Worm (Caenorhabditis elegans) whole organism, L3 larva: ENCODE measurements around the gene ugt-43.
A peak's percentile ranks its signal among the peaks of the same experiment; 100 is the strongest.

ENCODE experiments used
- R02D3.7 ChIP-seq: fragments of 150-350 bp; optimal IDR thresholded peaks from 2 replicates; lab custom pipeline; 2014; ENCODE audit warnings: missing biosample characterization, missing genetic modification characterization
- ZK546.5 ChIP-seq: sonication (generic microtip); optimal IDR thresholded peaks from 2 replicates; lab custom pipeline; 2017; ENCODE audit warnings: missing biosample characterization, missing genetic modification characterization
- aly-2 ChIP-seq: fragments of 150-350 bp; optimal IDR thresholded peaks from 2 replicates; lab custom pipeline; 2014; ENCODE audit warnings: missing biosample characterization, missing genetic modification characterization
- ama-1 ChIP-seq: fragments of 150-350 bp; optimal IDR thresholded peaks from 2 replicates; lab custom pipeline; 2018
- ceh-16 ChIP-seq: sonication (generic microtip); optimal IDR thresholded peaks from 2 replicates; lab custom pipeline; 2017; ENCODE audit warnings: missing biosample characterization, missing genetic modification characterization
- ceh-28 ChIP-seq: fragments of 150-350 bp; optimal IDR thresholded peaks from 2 replicates; lab custom pipeline; 2014; ENCODE audit warnings: missing biosample characterization, missing genetic modification reagents, missing genetic modification characterization
- ceh-82 ChIP-seq: fragments of 150-350 bp; optimal IDR thresholded peaks from 2 replicates; lab custom pipeline; 2014; ENCODE audit warnings: missing biosample characterization, missing genetic modification characterization
- ceh-9 ChIP-seq: sonication (generic microtip); optimal IDR thresholded peaks from 2 replicates; lab custom pipeline; 2018; ENCODE audit warnings: missing biosample characterization, missing genetic modification characterization
- daf-12 ChIP-seq: fragments of 150-350 bp; optimal IDR thresholded peaks from 2 replicates; lab custom pipeline; 2014; ENCODE audit warnings: missing biosample characterization, missing genetic modification reagents, missing genetic modification characterization
- egl-27 ChIP-seq: sonication (generic microtip); optimal IDR thresholded peaks from 4 replicates; lab custom pipeline; 2017; ENCODE audit warnings: missing biosample characterization, missing genetic modification reagents, missing genetic modification characterization
- egl-5 ChIP-seq: fragments of 150-350 bp; optimal IDR thresholded peaks from 2 replicates; lab custom pipeline; 2017; ENCODE audit warnings: missing biosample characterization, missing genetic modification reagents, missing genetic modification characterization, inconsistent platforms
- elt-1 ChIP-seq: fragments of 150-350 bp; optimal IDR thresholded peaks from 2 replicates; lab custom pipeline; 2014; ENCODE audit warnings: missing biosample characterization, missing genetic modification characterization
- elt-2 ChIP-seq: sonication (generic microtip); optimal IDR thresholded peaks from 2 replicates; lab custom pipeline; 2016; ENCODE audit warnings: missing genetic modification reagents, mild to moderate bottlenecking, missing genetic modification characterization, missing compliant biosample characterization
- eor-1 ChIP-seq, 2 experiments: fragments of 150-350 bp; optimal IDR thresholded peaks; 2 replicates each; lab custom pipeline; 2014 to 2018; ENCODE audit warnings: missing biosample characterization in 2 of 2, missing genetic modification characterization in 2 of 2
- fkh-2 ChIP-seq: fragments of 150-350 bp; optimal IDR thresholded peaks from 2 replicates; lab custom pipeline; 2014; ENCODE audit warnings: missing biosample characterization, missing genetic modification reagents, missing genetic modification characterization
- fos-1 ChIP-seq: fragments of 150-350 bp; optimal IDR thresholded peaks from 2 replicates; lab custom pipeline; 2014; ENCODE audit warnings: missing biosample characterization, missing genetic modification characterization
- hmg-11 ChIP-seq: sonication (generic microtip); optimal IDR thresholded peaks from 2 replicates; lab custom pipeline; 2016; ENCODE audit warnings: missing genetic modification characterization, missing compliant biosample characterization
- jun-1 ChIP-seq: fragments of 150-350 bp; optimal IDR thresholded peaks from 2 replicates; lab custom pipeline; 2014; ENCODE audit warnings: missing biosample characterization, missing genetic modification reagents, missing genetic modification characterization
- lin-15B ChIP-seq: fragments of 150-350 bp; optimal IDR thresholded peaks from 2 replicates; lab custom pipeline; 2014; ENCODE audit warnings: missing biosample characterization, missing genetic modification characterization
- lin-39 ChIP-seq: fragments of 150-350 bp; optimal IDR thresholded peaks from 2 replicates; lab custom pipeline; 2018; ENCODE audit warnings: missing biosample characterization, missing genetic modification reagents, missing genetic modification characterization
- lsy-12 ChIP-seq: sonication (generic microtip); optimal IDR thresholded peaks from 2 replicates; lab custom pipeline; 2016; ENCODE audit warnings: mild to moderate bottlenecking, missing genetic modification characterization, missing compliant biosample characterization
- mdl-1 ChIP-seq: fragments of 150-350 bp; optimal IDR thresholded peaks from 2 replicates; lab custom pipeline; 2014; ENCODE audit warnings: missing biosample characterization, missing genetic modification characterization
- mml-1 ChIP-seq: fragments of 150-350 bp; sonication (generic microtip); optimal IDR thresholded peaks from 3 replicates; lab custom pipeline; 2014; ENCODE audit warnings: missing biosample characterization, missing genetic modification characterization
- nfya-1 ChIP-seq: sonication (generic microtip); optimal IDR thresholded peaks from 2 replicates; lab custom pipeline; 2017; ENCODE audit warnings: missing genetic modification characterization, mild to moderate bottlenecking, missing compliant biosample characterization, antibody characterized with exemption, moderate library complexity; ENCODE audit not compliant: insufficient read depth
- nhr-11 ChIP-seq: fragments of 150-350 bp; optimal IDR thresholded peaks from 2 replicates; lab custom pipeline; 2014; ENCODE audit warnings: missing biosample characterization, missing genetic modification characterization
- nhr-12 ChIP-seq: fragments of 150-350 bp; optimal IDR thresholded peaks from 2 replicates; lab custom pipeline; 2014; ENCODE audit warnings: missing biosample characterization, missing genetic modification characterization
- nhr-23 ChIP-seq: fragments of 150-350 bp; optimal IDR thresholded peaks from 2 replicates; lab custom pipeline; 2014; ENCODE audit warnings: missing biosample characterization, missing genetic modification reagents, missing genetic modification characterization
- nhr-25 ChIP-seq: sonication (generic microtip); optimal IDR thresholded peaks from 2 replicates; lab custom pipeline; 2017; ENCODE audit warnings: missing biosample characterization, missing genetic modification characterization
- nhr-28 ChIP-seq: fragments of 150-350 bp; optimal IDR thresholded peaks from 2 replicates; lab custom pipeline; 2014; ENCODE audit warnings: missing biosample characterization, missing genetic modification characterization
- nhr-43 ChIP-seq: sonication (generic microtip); optimal IDR thresholded peaks from 2 replicates; lab custom pipeline; 2016; ENCODE audit warnings: mild to moderate bottlenecking, missing genetic modification characterization, missing compliant biosample characterization; ENCODE audit not compliant: poor library complexity, severe bottlenecking
- nhr-67 ChIP-seq: fragments of 150-350 bp; optimal IDR thresholded peaks from 2 replicates; lab custom pipeline; 2014; ENCODE audit warnings: missing biosample characterization, missing genetic modification characterization
- nhr-76 ChIP-seq: fragments of 150-350 bp; sonication (generic microtip); optimal IDR thresholded peaks from 5 replicates; lab custom pipeline; 2014; ENCODE audit warnings: missing biosample characterization, missing genetic modification characterization
- nhr-77 ChIP-seq: fragments of 150-350 bp; optimal IDR thresholded peaks from 2 replicates; lab custom pipeline; 2014; ENCODE audit warnings: missing biosample characterization, missing genetic modification characterization
- pha-4 ChIP-seq: fragments of 150-350 bp; optimal IDR thresholded peaks from 2 replicates; lab custom pipeline; 2014; ENCODE audit warnings: missing biosample characterization, missing genetic modification reagents, missing genetic modification characterization
- pqm-1 ChIP-seq: fragments of 150-350 bp; optimal IDR thresholded peaks from 2 replicates; lab custom pipeline; 2017; ENCODE audit warnings: missing biosample characterization, missing genetic modification characterization, inconsistent platforms
- sea-2 ChIP-seq: fragments of 150-350 bp; sonication (generic microtip); optimal IDR thresholded peaks from 4 replicates; lab custom pipeline; 2014; ENCODE audit warnings: missing biosample characterization, missing genetic modification reagents, missing genetic modification characterization
- skn-1 ChIP-seq: fragments of 150-350 bp; optimal IDR thresholded peaks from 2 replicates; lab custom pipeline; 2014; ENCODE audit warnings: missing biosample characterization, missing genetic modification characterization
- snpc-4 ChIP-seq: fragments of 150-350 bp; optimal IDR thresholded peaks from 2 replicates; lab custom pipeline; 2014; ENCODE audit warnings: missing biosample characterization, missing genetic modification characterization
- tbx-2 ChIP-seq: sonication (generic microtip); optimal IDR thresholded peaks from 2 replicates; lab custom pipeline; 2016; ENCODE audit warnings: mild to moderate bottlenecking, missing genetic modification characterization, missing compliant biosample characterization
- unc-39 ChIP-seq: sonication (generic microtip); optimal IDR thresholded peaks from 4 replicates; lab custom pipeline; 2017; ENCODE audit warnings: missing biosample characterization, missing genetic modification characterization
- unc-62 ChIP-seq: fragments of 150-350 bp; sonication (generic microtip); optimal IDR thresholded peaks from 4 replicates; lab custom pipeline; 2014; ENCODE audit warnings: missing biosample characterization, missing genetic modification reagents, missing genetic modification characterization
- zag-1 ChIP-seq: fragments of 150-350 bp; optimal IDR thresholded peaks from 2 replicates; lab custom pipeline; 2014; ENCODE audit warnings: missing biosample characterization, missing genetic modification characterization
- ztf-11 ChIP-seq: fragments of 150-350 bp; optimal IDR thresholded peaks from 2 replicates; lab custom pipeline; 2014; ENCODE audit warnings: missing biosample characterization, missing genetic modification characterization
- ztf-4 ChIP-seq: fragments of 150-350 bp; optimal IDR thresholded peaks from 2 replicates; lab custom pipeline; 2014; ENCODE audit warnings: missing biosample characterization, missing genetic modification characterization

Gene ugt-43

ce11 chrIV:10453001-10453400 is 11.4 kb upstream of the ugt-43 start, which contains the start of gene F01D4.8:
TSS of gene F01D4.8 (minus strand) at chrIV:10453101.
- no peak for TF ChIP-seq ztf-4 (tag; lab: Kevin White, UChicago)
- no peak for TF ChIP-seq egl-5 (tag; lab: Kevin White, UChicago)
- TF ChIP-seq ceh-28 (tag; lab: Kevin White, UChicago): no peak
- no peak for TF ChIP-seq R02D3.7 (tag; lab: Kevin White, UChicago)
- no peak for TF ChIP-seq daf-12 (tag; lab: Kevin White, UChicago)
- no peak for TF ChIP-seq fkh-2 (tag; lab: Kevin White, UChicago)
- TF ChIP-seq tbx-2 (tag; lab: Kevin White, UChicago): no peak
- TF ChIP-seq eor-1 (tag; optimal IDR thresholded peaks at IDR 0.05; lab: Kevin White, UChicago): no peak

DNA sequence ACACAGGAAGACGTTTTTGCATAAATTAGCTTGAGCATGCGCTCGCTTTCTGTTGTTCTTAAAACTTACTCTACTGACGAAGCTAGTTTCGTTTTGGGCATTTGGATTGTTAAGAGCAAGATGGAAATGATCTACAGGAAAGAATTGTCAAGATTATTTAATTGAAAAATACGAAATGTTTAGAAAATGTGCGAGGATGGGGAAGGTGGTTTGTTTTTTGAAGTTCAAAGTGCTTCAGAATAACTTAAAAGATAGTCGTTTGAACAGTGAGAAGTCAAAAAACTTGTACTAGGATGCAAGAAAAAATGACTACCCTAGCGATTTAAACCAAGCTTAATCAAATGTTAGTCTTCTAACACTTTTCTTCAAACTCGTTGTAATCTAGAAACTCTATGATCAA is 7.3 kb upstream of the ugt-43 start, which contains the start of gene srb-17:
TSS of gene srb-17 (minus strand) at position 101 of the 400 bp plus-strand sequence.
- no peak for TF ChIP-seq nhr-77
- no peak for TF ChIP-seq nhr-25
- no peak for TF ChIP-seq ceh-16 (tag; lab: Kevin White, UChicago)
- TF ChIP-seq unc-62: no peak

DNA sequence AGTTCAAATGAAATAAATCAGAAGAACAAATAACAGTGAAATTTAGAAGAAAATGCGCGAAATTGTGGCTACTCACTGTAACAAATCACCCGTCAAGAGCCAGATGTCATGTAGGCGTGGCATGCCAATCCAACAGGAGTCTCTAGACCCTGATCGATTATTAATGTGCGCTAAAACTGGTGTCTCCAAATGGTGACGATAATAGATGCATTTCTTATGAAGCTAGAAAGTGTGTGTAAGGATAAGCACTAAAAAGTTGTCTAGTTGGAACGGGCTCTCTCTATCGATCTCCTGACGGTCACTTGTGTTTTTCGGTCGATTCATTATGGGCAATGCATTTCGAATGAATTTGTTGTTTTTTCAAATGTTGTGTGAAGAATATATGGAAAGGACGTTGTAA is 2.6 kb upstream of the ugt-43 start, which contains the start of gene mec-3:
TSS of gene mec-3 (minus strand) at position 101 of the 400 bp plus-strand sequence.
- TF ChIP-seq skn-1 (tag; lab: Kevin White, UChicago) (no peak), nfya-1 (tag; lab: Kevin White, UChicago) (peak; percentile 10)

DNA sequence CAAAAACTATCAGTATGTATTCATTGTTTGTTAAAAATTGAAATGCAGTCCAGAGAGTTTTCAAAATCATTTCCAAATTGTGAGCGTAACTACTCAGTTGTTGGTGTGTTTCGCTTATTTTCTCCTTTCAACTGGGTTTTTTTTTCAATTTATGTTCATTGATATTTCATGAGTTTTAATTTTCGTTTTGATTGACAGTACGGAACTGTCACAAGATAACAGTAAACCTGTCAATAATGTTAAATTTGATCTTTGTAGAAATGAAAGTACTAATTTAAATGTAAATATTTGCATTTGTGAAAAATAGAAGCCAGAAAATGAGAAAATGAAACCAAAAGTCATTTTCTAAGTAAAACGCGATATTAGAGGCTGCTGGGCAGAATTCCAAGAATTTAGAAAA is 1.8 kb upstream of the ugt-43 start:
- no peak for TF ChIP-seq elt-2

ce11 chrIV:10463127-10463526 is 1.3 kb upstream of the ugt-43 start:
- TF ChIP-seq daf-12 (tag; lab: Kevin White, UChicago) (no peak), ztf-4 (tag; lab: Kevin White, UChicago) (no peak), fkh-2 (tag; lab: Kevin White, UChicago) (no peak), unc-39 (no peak), lin-39 (tag; lab: Kevin White, UChicago) (no peak), sea-2 (GFP tag; lab: Kevin White, UChicago) (no peak), lsy-12 (tag; lab: Kevin White, UChicago) (no peak), eor-1 (tag; optimal IDR thresholded peaks at IDR 0.05; lab: Kevin White, UChicago) (no peak), ceh-9 (tag; lab: Kevin White, UChicago) (no peak), ceh-16 (tag; lab: Kevin White, UChicago) (no peak), zag-1 (no peak), R02D3.7 (tag; lab: Kevin White, UChicago) (no peak), unc-62 (no peak), tbx-2 (tag; lab: Kevin White, UChicago) (no peak), mdl-1 (no peak), nfya-1 (tag; lab: Kevin White, UChicago) (no peak), pqm-1 (tag; lab: Kevin White, UChicago) (peak; percentile 97), egl-5 (tag; lab: Kevin White, UChicago) (no peak), nhr-76 (tag; lab: Kevin White, UChicago) (no peak), pha-4 (tag; lab: Kevin White, UChicago) (no peak), nhr-28 (tag; lab: Kevin White, UChicago) (no peak), nhr-77 (no peak), jun-1 (tag; lab: Kevin White, UChicago) (peak; percentile 51), aly-2 (no peak), elt-1 (no peak), ceh-82 (tag; lab: Kevin White, UChicago) (no peak), egl-27 (tag; lab: Kevin White, UChicago) (no peak), lin-15B (no peak), mml-1 (tag; lab: Kevin White, UChicago) (no peak), fos-1 (tag; lab: Kevin White, UChicago) (peak; percentile 30), ztf-11 (tag; lab: Kevin White, UChicago) (no peak), nhr-67 (tag; lab: Kevin White, UChicago) (no peak), ZK546.5 (tag; lab: Kevin White, UChicago) (no peak), nhr-43 (tag; lab: Kevin White, UChicago) (no peak), elt-2 (peak; percentile 95), nhr-11 (no peak), nhr-25 (no peak), hmg-11 (tag; lab: Kevin White, UChicago) (no peak), skn-1 (tag; lab: Kevin White, UChicago) (peak; percentile 78), nhr-12 (tag; lab: Kevin White, UChicago) (no peak), nhr-23 (tag; lab: Kevin White, UChicago) (no peak), ceh-28 (tag; lab: Kevin White, UChicago) (no peak), snpc-4 (tag; lab: Kevin White, UChicago) (no peak), ama-1 (lab: Kevin White, UChicago) (no peak)
